Worm (Caenorhabditis elegans): ENCODE data around the gene R07E5.5.

DNA sequence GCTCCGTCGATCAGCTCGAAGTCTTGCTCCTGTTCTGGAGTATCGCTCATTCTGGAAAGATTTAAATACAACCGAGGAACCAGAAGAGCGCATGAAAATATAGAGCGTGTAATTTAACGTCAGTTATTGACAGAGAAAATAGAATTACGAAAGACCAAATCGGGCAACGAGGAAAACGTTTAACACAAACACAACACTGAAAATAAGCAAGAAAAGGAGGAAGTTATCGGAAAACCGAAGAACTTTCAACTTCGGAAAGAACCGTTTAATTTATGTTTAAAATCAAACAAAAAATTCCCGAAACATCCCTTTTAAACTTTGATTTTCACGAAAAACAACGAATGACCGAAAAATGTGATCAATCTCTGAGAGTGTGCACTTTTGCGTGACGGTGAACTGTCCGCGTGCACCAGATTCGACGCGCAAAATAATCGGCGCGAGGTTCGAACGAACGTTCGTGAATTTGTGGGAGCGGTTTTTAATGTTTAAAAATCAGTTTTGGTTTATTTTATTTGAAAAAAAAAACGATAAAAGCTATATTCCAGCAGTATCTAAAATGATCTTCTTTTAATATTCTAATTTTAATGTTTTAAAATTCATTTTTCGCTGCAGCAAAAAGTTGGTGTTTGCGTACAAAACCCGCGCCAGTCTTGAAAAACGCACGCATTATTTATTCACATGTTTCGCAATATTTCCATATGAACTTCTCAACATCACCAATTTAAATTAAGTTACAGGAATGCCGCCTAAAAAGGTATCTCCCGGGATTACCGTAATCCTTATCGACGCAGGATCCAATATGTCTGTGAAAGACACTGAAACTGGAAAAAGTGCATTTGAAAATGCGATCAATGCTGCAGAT is 22.1 kb downstream of the R07E5.5 start, which contains the start of the genes R07E5.7 and cku-80:
- TF ChIP-seq ets-4 (tag; optimal IDR thresholded peaks at IDR 0.05) (no peak), pag-3 (tag; optimal IDR thresholded peaks at IDR 0.05; ENCODE audit: borderline replicate concordance) (no peak), ceh-14 (tag; optimal IDR thresholded peaks at IDR 0.05) (no peak), sox-2 (GFP tag; IDR thresholded peaks at IDR 0.05) (no peak), hlh-13 (GFP tag; optimal IDR thresholded peaks at IDR 0.05) (no peak), tbx-7 (tag; optimal IDR thresholded peaks at IDR 0.05) (no peak), nhr-232 (tag; optimal IDR thresholded peaks at IDR 0.05) (no peak), pqm-1 (tag; optimal IDR thresholded peaks at IDR 0.05) (no peak), nfya-1 (tag; optimal IDR thresholded peaks at IDR 0.05) (peak; percentile 53), unc-55 (GFP tag; optimal IDR thresholded peaks at IDR 0.05) (no peak), pha-4 (tag; optimal IDR thresholded peaks at IDR 0.05) (no peak)

All from whole organism, late embryonic.